Worm (Caenorhabditis elegans) whole organism, late embryonic: Measurements from ENCODE around the gene ztf-13.

Source experiments
- ama-1 ChIP-seq: fragments of 150-350 bp; optimal IDR thresholded peaks from 2 replicates; lab custom pipeline; 2014
- ceh-18 ChIP-seq: sonication (generic microtip); optimal IDR thresholded peaks from 2 replicates; lab custom pipeline; 2016; ENCODE audit warnings: missing genetic modification characterization, missing compliant biosample characterization
- che-1 ChIP-seq: sonication (generic microtip); optimal IDR thresholded peaks from 2 replicates; lab custom pipeline; 2016; ENCODE audit warnings: mild to moderate bottlenecking, missing genetic modification characterization, missing compliant biosample characterization
- hlh-8 ChIP-seq: sonication (generic microtip); optimal IDR thresholded peaks from 2 replicates; lab custom pipeline; 2016; ENCODE audit warnings: missing genotype, missing genetic modification characterization, missing compliant biosample characterization
- npax-4 ChIP-seq: sonication (generic microtip); optimal IDR thresholded peaks from 2 replicates; lab custom pipeline; 2016; ENCODE audit warnings: missing genetic modification characterization, missing compliant biosample characterization
- odd-2 ChIP-seq: sonication (generic microtip); optimal IDR thresholded peaks from 2 replicates; lab custom pipeline; 2017; ENCODE audit warnings: antibody characterized with exemption, mild to moderate bottlenecking, missing genetic modification characterization, missing compliant biosample characterization

DNA sequence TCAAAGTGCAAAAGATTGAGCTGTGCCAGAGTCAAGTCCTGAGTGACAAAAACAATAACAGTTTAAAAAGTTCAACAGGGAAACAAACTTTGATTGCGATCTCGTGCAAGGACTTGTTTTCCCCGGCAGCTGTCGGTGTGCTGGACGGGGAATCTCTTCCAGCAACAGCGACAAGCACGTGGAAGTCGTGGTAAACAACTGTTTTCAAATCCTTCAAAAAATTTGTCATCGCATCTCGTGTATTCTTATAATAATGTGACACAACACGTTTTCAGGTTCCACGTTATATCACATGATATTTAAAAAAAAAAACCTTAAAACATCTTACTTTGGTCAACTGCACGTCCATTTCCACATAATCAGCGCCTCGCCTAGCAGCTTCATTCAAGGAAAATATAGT is 6.6 kb upstream of the ztf-13 start:
- TF ChIP-seq npax-4 (tag; lab: Kevin White, UChicago) (no peak), hlh-8 (tag; lab: Kevin White, UChicago) (no peak), ceh-18 (tag; lab: Kevin White, UChicago) (no peak), che-1 (tag; lab: Kevin White, UChicago) (no peak), odd-2 (no peak), ama-1 (lab: Kevin White, UChicago) (no peak)
